Fruit fly (Drosophila melanogaster) whole organism, prepupa: Measurements from ENCODE around the gene CG11899.

Source experiments
- CG10631 ChIP-seq: fragments of 200-800 bp; sonication (Bioruptor generic); optimal IDR thresholded peaks from 2 replicates; lab custom pipeline; 2016; ENCODE audit warnings: missing biosample characterization, missing genetic modification characterization
- CG10669 ChIP-seq: fragments of 200-800 bp; sonication (Bioruptor generic); optimal IDR thresholded peaks from 3 replicates; lab custom pipeline; 2018; ENCODE audit warnings: missing biosample characterization, mild to moderate bottlenecking, missing genetic modification characterization, moderate library complexity
- CG11762 ChIP-seq: fragments of 200-800 bp; sonication (Bioruptor generic); optimal IDR thresholded peaks from 3 replicates; lab custom pipeline; 2016; ENCODE audit warnings: missing biosample characterization, missing genetic modification characterization; ENCODE audit not compliant: insufficient read depth
- CG11902 ChIP-seq: fragments of 200-800 bp; sonication (Bioruptor generic); optimal IDR thresholded peaks from 3 replicates; lab custom pipeline; 2016; ENCODE audit warnings: missing biosample characterization, missing genetic modification characterization
- CG1621 ChIP-seq: fragments of 200-800 bp; sonication (Bioruptor generic); optimal IDR thresholded peaks from 3 replicates; lab custom pipeline; 2018; ENCODE audit warnings: missing biosample characterization, mild to moderate bottlenecking, missing genetic modification characterization
- CG16779 ChIP-seq: fragments of 200-800 bp; sonication (Bioruptor generic); optimal IDR thresholded peaks from 3 replicates; lab custom pipeline; 2017; ENCODE audit warnings: missing biosample characterization, mild to moderate bottlenecking, missing genetic modification characterization
- CG3032 ChIP-seq: fragments of 200-800 bp; optimal IDR thresholded peaks from 2 replicates; lab custom pipeline; 2019; ENCODE audit warnings: missing biosample characterization, mild to moderate bottlenecking, missing genetic modification characterization, moderate library complexity
- CG31627 ChIP-seq: fragments of 200-800 bp; sonication (Bioruptor generic); optimal IDR thresholded peaks from 3 replicates; lab custom pipeline; 2016; ENCODE audit warnings: missing biosample characterization, missing genetic modification characterization
- CG32006 ChIP-seq: fragments of 200-800 bp; sonication (Bioruptor generic); optimal IDR thresholded peaks from 3 replicates; lab custom pipeline; 2017; ENCODE audit warnings: missing biosample characterization, mild to moderate bottlenecking, missing genetic modification characterization
- CG34406 ChIP-seq: fragments of 200-800 bp; sonication (Bioruptor generic); optimal IDR thresholded peaks from 3 replicates; lab custom pipeline; 2016; ENCODE audit warnings: missing biosample characterization, missing genetic modification characterization
- CG3919 ChIP-seq: fragments of 200-800 bp; sonication (Bioruptor generic); optimal IDR thresholded peaks from 3 replicates; lab custom pipeline; 2016; ENCODE audit warnings: missing biosample characterization, missing genetic modification characterization
- CG6163 ChIP-seq: fragments of 200-800 bp; sonication (Bioruptor generic); IDR thresholded peaks from 3 replicates; pipeline ENCODE4 v1.3.6; 2022; ENCODE audit warnings: missing biosample characterization, missing genetic modification characterization
- CG6276 ChIP-seq: fragments of 200-800 bp; sonication (Bioruptor generic); optimal IDR thresholded peaks from 2 replicates; lab custom pipeline; 2017; ENCODE audit warnings: missing biosample characterization, mild to moderate bottlenecking, missing genetic modification characterization
- CG6808 ChIP-seq: fragments of 200-800 bp; sonication (Bioruptor generic); optimal IDR thresholded peaks from 3 replicates; lab custom pipeline; 2017; ENCODE audit warnings: missing biosample characterization, missing genetic modification characterization, mild to moderate bottlenecking, moderate library complexity, missing genetic modification reagents
- CG6854 ChIP-seq: fragments of 200-800 bp; sonication (Bioruptor generic); optimal IDR thresholded peaks from 2 replicates; lab custom pipeline; 2017; ENCODE audit warnings: missing biosample characterization, mild to moderate bottlenecking, missing genetic modification characterization
- CG8119 ChIP-seq: fragments of 200-800 bp; sonication (Bioruptor generic); IDR thresholded peaks from 3 replicates; pipeline ENCODE4 v1.3.6; 2022; ENCODE audit warnings: missing biosample characterization, missing genetic modification characterization
- CG8319 ChIP-seq: fragments of 200-800 bp; sonication (Bioruptor generic); optimal IDR thresholded peaks from 3 replicates; lab custom pipeline; 2016; ENCODE audit warnings: missing biosample characterization, missing genetic modification characterization
- CG8632 ChIP-seq: fragments of 200-800 bp; sonication (Bioruptor generic); optimal IDR thresholded peaks from 3 replicates; lab custom pipeline; 2016; ENCODE audit warnings: missing biosample characterization, missing genetic modification characterization
- CG9139 ChIP-seq: fragments of 200-800 bp; sonication (Bioruptor generic); optimal IDR thresholded peaks from 3 replicates; lab custom pipeline; 2017; ENCODE audit warnings: missing biosample characterization, mild to moderate bottlenecking, missing genetic modification characterization
- Eip75B ChIP-seq: fragments of 200-800 bp; sonication (Bioruptor generic); optimal IDR thresholded peaks from 3 replicates; lab custom pipeline; 2016; ENCODE audit warnings: missing biosample characterization, missing genetic modification characterization
- Eip78C ChIP-seq: fragments of 200-800 bp; sonication (Bioruptor generic); peaks from one replicate; lab custom pipeline; 2016; ENCODE audit warnings: missing biosample characterization, missing genetic modification characterization
- Eip93F ChIP-seq: fragments of 200-800 bp; sonication (Bioruptor generic); optimal IDR thresholded peaks from 2 replicates; lab custom pipeline; 2016; ENCODE audit warnings: missing biosample characterization, mild to moderate bottlenecking, missing genetic modification characterization
- Ets21C ChIP-seq: fragments of 200-800 bp; sonication (Bioruptor generic); optimal IDR thresholded peaks from 3 replicates; lab custom pipeline; 2016; ENCODE audit warnings: missing biosample characterization, missing genetic modification characterization
- Hr38 ChIP-seq: sonication (Bioruptor generic); optimal IDR thresholded peaks from 2 replicates; lab custom pipeline; 2016; ENCODE audit warnings: missing biosample characterization, missing genetic modification characterization
- Hr39 ChIP-seq: fragments of 200-800 bp; sonication (Bioruptor generic); optimal IDR thresholded peaks from 2 replicates; lab custom pipeline; 2016; ENCODE audit warnings: missing biosample characterization, missing genetic modification characterization
- Hr4 ChIP-seq: fragments of 200-800 bp; sonication (Bioruptor generic); optimal IDR thresholded peaks from 3 replicates; lab custom pipeline; 2016; ENCODE audit warnings: missing biosample characterization, missing genetic modification characterization
- Lpt ChIP-seq: fragments of 200-800 bp; sonication (Bioruptor generic); optimal IDR thresholded peaks from 3 replicates; lab custom pipeline; 2016; ENCODE audit warnings: missing biosample characterization, missing genetic modification characterization
- Met ChIP-seq: fragments of 200-800 bp; sonication (Bioruptor generic); optimal IDR thresholded peaks from 3 replicates; lab custom pipeline; 2016; ENCODE audit warnings: missing biosample characterization, missing genetic modification characterization
- OdsH ChIP-seq: fragments of 200-800 bp; sonication (Bioruptor generic); optimal IDR thresholded peaks from 3 replicates; lab custom pipeline; 2016; ENCODE audit warnings: missing biosample characterization, missing genetic modification characterization
- Smox ChIP-seq: fragments of 200-800 bp; sonication (Bioruptor generic); optimal IDR thresholded peaks from 3 replicates; lab custom pipeline; 2016; ENCODE audit warnings: missing biosample characterization, missing genetic modification characterization
- Sox102F ChIP-seq: fragments of 200-800 bp; sonication (Bioruptor generic); optimal IDR thresholded peaks from 2 replicates; lab custom pipeline; 2016; ENCODE audit warnings: missing biosample characterization, mild to moderate bottlenecking, missing genetic modification characterization
- achi ChIP-seq: fragments of 200-800 bp; sonication (Bioruptor generic); optimal IDR thresholded peaks from 3 replicates; lab custom pipeline; 2016; ENCODE audit warnings: missing biosample characterization, missing genetic modification characterization
- acj6 ChIP-seq: fragments of 200-800 bp; sonication (Bioruptor generic); optimal IDR thresholded peaks from 3 replicates; lab custom pipeline; 2016; ENCODE audit warnings: missing biosample characterization, missing genetic modification characterization
- cyc ChIP-seq: fragments of 200-800 bp; sonication (Bioruptor generic); optimal IDR thresholded peaks from 3 replicates; lab custom pipeline; 2016; ENCODE audit warnings: missing biosample characterization, missing genetic modification characterization
- dac ChIP-seq: fragments of 200-800 bp; sonication (Bioruptor generic); optimal IDR thresholded peaks from 2 replicates; lab custom pipeline; 2017; ENCODE audit warnings: missing biosample characterization, mild to moderate bottlenecking, missing genetic modification characterization
- dsx ChIP-seq: fragments of 200-800 bp; optimal IDR thresholded peaks from 3 replicates; lab custom pipeline; 2019; ENCODE audit warnings: missing biosample characterization, mild to moderate bottlenecking, missing genetic modification characterization, moderate library complexity; ENCODE audit not compliant: poor library complexity, severe bottlenecking
- eg ChIP-seq: fragments of 200-800 bp; sonication (Bioruptor generic); IDR thresholded peaks from 3 replicates; pipeline ENCODE4 v1.3.6; 2022; ENCODE audit warnings: missing biosample characterization, missing genetic modification characterization
- esn ChIP-seq: fragments of 200-800 bp; sonication (Bioruptor generic); optimal IDR thresholded peaks from 2 replicates; lab custom pipeline; 2016; ENCODE audit warnings: missing biosample characterization, mild to moderate bottlenecking, missing genetic modification characterization, moderate library complexity
- fd59A ChIP-seq: fragments of 200-800 bp; sonication (Bioruptor generic); optimal IDR thresholded peaks from 2 replicates; lab custom pipeline; 2017; ENCODE audit warnings: missing biosample characterization, mild to moderate bottlenecking, missing genetic modification characterization, missing genetic modification reagents
- fd85E ChIP-seq: fragments of 200-800 bp; sonication (Bioruptor generic); optimal IDR thresholded peaks from 3 replicates; lab custom pipeline; 2016; ENCODE audit warnings: missing biosample characterization, missing genetic modification characterization
- fkh ChIP-seq: fragments of 200-800 bp; sonication (Bioruptor generic); optimal IDR thresholded peaks from 3 replicates; lab custom pipeline; 2017; ENCODE audit warnings: missing biosample characterization, mild to moderate bottlenecking, missing genetic modification characterization, moderate library complexity
- lz ChIP-seq: fragments of 200-800 bp; sonication (Bioruptor generic); optimal IDR thresholded peaks from 3 replicates; lab custom pipeline; 2016; ENCODE audit warnings: missing biosample characterization, missing genetic modification characterization
- net ChIP-seq: fragments of 200-800 bp; sonication (Bioruptor generic); optimal IDR thresholded peaks from 3 replicates; lab custom pipeline; 2016; ENCODE audit warnings: missing biosample characterization, missing genetic modification characterization
- spab ChIP-seq: fragments of 200-800 bp; sonication (Bioruptor generic); optimal IDR thresholded peaks from 2 replicates; lab custom pipeline; 2017; ENCODE audit warnings: missing biosample characterization, mild to moderate bottlenecking, missing genetic modification characterization, missing genetic modification reagents
- ss ChIP-seq, 2 experiments: fragments of 200-800 bp; sonication (Bioruptor generic); optimal IDR thresholded peaks; 2 replicates in 1 of 2; 3 replicates in 1 of 2; lab custom pipeline; 2017 to 2018; ENCODE audit warnings: mild to moderate bottlenecking in 2 of 2, missing biosample characterization in 2 of 2, missing genetic modification characterization in 2 of 2, moderate library complexity in 1 of 2
- topi ChIP-seq: fragments of 200-800 bp; sonication (Bioruptor generic); optimal IDR thresholded peaks from 3 replicates; lab custom pipeline; 2016; ENCODE audit warnings: missing biosample characterization, missing genetic modification characterization
- vri ChIP-seq: fragments of 200-800 bp; sonication (Bioruptor generic); optimal IDR thresholded peaks from 3 replicates; lab custom pipeline; 2016; ENCODE audit warnings: missing biosample characterization, mild to moderate bottlenecking, missing genetic modification characterization

The CG11899 gene

DNA sequence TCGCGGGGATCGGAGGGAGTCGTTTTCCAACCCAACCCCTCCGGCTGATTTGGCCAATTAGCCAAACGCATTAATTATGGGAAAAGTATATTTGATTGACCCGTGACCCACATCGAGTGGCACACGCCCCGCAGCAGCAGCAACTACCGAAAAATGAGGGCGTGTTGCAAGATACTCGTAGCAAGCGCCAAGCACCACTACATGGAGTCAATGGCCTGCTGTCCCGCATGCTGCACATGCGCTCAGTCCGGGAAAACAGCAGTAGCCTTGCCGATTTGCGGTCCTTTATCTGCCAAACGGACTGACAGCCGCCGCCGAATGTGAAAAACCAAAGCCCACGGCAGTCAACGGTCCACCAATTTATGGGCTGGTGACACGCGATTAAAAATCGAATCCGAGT lies 17.1 kb downstream of the CG11899 start:
- TF ChIP-seq CG3032 = no peak
- TF ChIP-seq acj6 (GFP tag; lab: Kevin White, UChicago) = no peak
- TF ChIP-seq achi (GFP tag; lab: Kevin White, UChicago) = no peak
- no peak for TF ChIP-seq CG1621
- no peak for TF ChIP-seq CG3919 (GFP tag; lab: Kevin White, UChicago)
- peak in 1 of 2 experiments; percentile 16 for TF ChIP-seq ss (GFP tag; optimal IDR thresholded peaks at IDR 0.05; lab: Kevin White, UChicago)

dm6 chr3R:29218001-29218400 lies 17.7 kb downstream of the CG11899 start:
- TF ChIP-seq esn (peak; percentile 1), lz (no peak), Hr4 (peak; percentile 24), CG6276 (GFP tag; lab: Kevin White, UChicago) (no peak), Eip78C (GFP tag; lab: Kevin White, UChicago) (peak; percentile 76), CG31627 (GFP tag; lab: Kevin White, UChicago) (no peak), Met (GFP tag; lab: Kevin White, UChicago) (peak; percentile 11), vri (GFP tag; lab: Kevin White, UChicago) (no peak), OdsH (GFP tag; lab: Kevin White, UChicago) (peak; percentile 15), CG32006 (peak; percentile 28)

DNA sequence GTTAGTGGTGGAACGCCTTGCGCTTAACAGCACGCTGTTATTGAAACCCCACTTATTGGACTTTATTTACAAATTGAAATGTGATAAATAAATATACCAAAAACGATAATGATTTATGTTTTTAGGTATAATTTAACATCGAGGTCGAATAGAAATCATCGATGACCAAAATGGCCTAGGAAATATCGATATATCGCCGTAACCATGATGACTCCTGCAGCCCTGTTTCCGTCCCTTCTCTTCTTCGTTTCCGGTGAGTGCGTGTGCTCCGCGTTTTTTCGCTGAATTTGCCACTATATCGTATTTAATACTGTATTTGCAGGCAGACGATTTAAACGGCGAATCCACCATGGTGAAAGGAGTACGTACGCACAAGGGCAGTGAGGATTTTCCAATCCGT lies 19.7 kb downstream of the CG11899 start, which contains the start of gene eEF1gamma:
eEF1gamma (plus strand) TSS at position 225 of the 400 bp plus-strand sequence.
- TF ChIP-seq CG10631 (no peak), CG11762 (peak; percentile 88), dac (peak; percentile 78), eg (GFP tag; lab: Robert Waterston, UW) (peak; percentile 93), cyc (GFP tag; lab: Kevin White, UChicago) (peak; percentile 92), CG10669 (GFP tag; lab: Kevin White, UChicago) (peak; percentile 86), Smox (GFP tag; lab: Kevin White, UChicago) (no peak), CG11902 (peak; percentile 64), dsx (peak; percentile 66), CG8319 (GFP tag; lab: Kevin White, UChicago) (peak; percentile 89), Eip93F (GFP tag; lab: Kevin White, UChicago) (no peak), spab (GFP tag; lab: Kevin White, UChicago) (no peak), Lpt (GFP tag; lab: Kevin White, UChicago) (peak; percentile 61), Met (GFP tag; lab: Kevin White, UChicago) (peak; percentile 93), esn (peak; percentile 95), fd85E (GFP tag; lab: Kevin White, UChicago) (peak; percentile 86), CG8632 (GFP tag; lab: Kevin White, UChicago) (peak; percentile 88), CG1621 (peak; percentile 85), CG8119 (GFP tag; lab: Robert Waterston, UW) (peak; percentile 49; the same call in 2 of the 3 replicates), acj6 (GFP tag; lab: Kevin White, UChicago) (peak; percentile 91), vri (GFP tag; lab: Kevin White, UChicago) (peak; percentile 91), OdsH (GFP tag; lab: Kevin White, UChicago) (peak; percentile 91), fkh (peak; percentile 94), CG6808 (peak; percentile 85), Ets21C (peak; percentile 76), CG34406 (GFP tag; lab: Kevin White, UChicago) (peak; percentile 92), CG3919 (GFP tag; lab: Kevin White, UChicago) (peak; percentile 96), Eip78C (GFP tag; lab: Kevin White, UChicago) (peak; percentile 97), topi (GFP tag; lab: Kevin White, UChicago) (peak; percentile 93), CG9139 (GFP tag; lab: Kevin White, UChicago) (no peak), fd59A (peak; percentile 80), CG32006 (peak; percentile 71), CG16779 (tag; lab: Kevin White, UChicago) (peak; percentile 82), Eip75B (GFP tag; lab: Kevin White, UChicago) (peak; percentile 93), CG6163 (GFP tag; lab: Robert Waterston, UW) (peak; percentile 96), Hr39 (GFP tag; lab: Kevin White, UChicago) (peak; percentile 87), CG6854 (peak; percentile 98), Hr38 (GFP tag; lab: Kevin White, UChicago) (no peak), CG3032 (peak; percentile 81), Sox102F (GFP tag; lab: Kevin White, UChicago) (peak; percentile 93), achi (GFP tag; lab: Kevin White, UChicago) (no peak), net (GFP tag; lab: Kevin White, UChicago) (peak; percentile 94)
